Fruit fly (Drosophila melanogaster): ENCODE measurements around the gene CG17625.

The CG17625 gene

dm6 chr3R:22724149-22724973 lies 37.7 kb downstream of the CG17625 start, which contains the start of gene Irp-1A:
Gene Irp-1A (minus strand): TSS chr3R:22724587.
- TF ChIP-seq CG9948 (tag; optimal IDR thresholded peaks at IDR 0.05) (peak; percentile 73), CG8301 (tag; optimal IDR thresholded peaks at IDR 0.05) (peak; percentile 72), CG15710 (tag; optimal IDR thresholded peaks at IDR 0.05) (peak; percentile 67), EcR (GFP tag; optimal IDR thresholded peaks at IDR 0.05) (peak; percentile 86), rn (GFP tag; IDR thresholded peaks at IDR 0.05) (no peak), CG10348 (GFP tag; IDR thresholded peaks at IDR 0.05) (no peak), CG32121 (GFP tag; IDR thresholded peaks at IDR 0.05) (peak; percentile 72; the same call in 1 of the 2 replicates), CG8159 (tag; optimal IDR thresholded peaks at IDR 0.05) (peak; percentile 77), D1 (tag; optimal IDR thresholded peaks at IDR 0.05) (no peak), CG34367 (tag; optimal IDR thresholded peaks at IDR 0.05) (peak; percentile 51), CG17806 (tag; optimal IDR thresholded peaks at IDR 0.05) (peak; percentile 72), fd96Ca (GFP tag; IDR thresholded peaks at IDR 0.05) (no peak), Pif1A (GFP tag; optimal IDR thresholded peaks at IDR 0.05) (peak; percentile 2), CG4496 (GFP tag; IDR thresholded peaks at IDR 0.05) (peak; percentile 48; the same call in 2 of the 3 replicates), Ets98B (GFP tag; IDR thresholded peaks at IDR 0.05) (peak; percentile 71), Snoo (tag; optimal IDR thresholded peaks at IDR 0.05) (peak; percentile 45), CG12605 (GFP tag; IDR thresholded peaks at IDR 0.05) (peak; percentile 86), CG14655 (GFP tag; optimal IDR thresholded peaks at IDR 0.05) (peak; percentile 66), Pif1B (GFP tag; optimal IDR thresholded peaks at IDR 0.05) (peak; percentile 38), gl (tag; optimal IDR thresholded peaks at IDR 0.05) (peak; percentile 12)

- TF ChIP-seq Snoo (tag; optimal IDR thresholded peaks at IDR 0.05) (peak; percentile 1), CG14655 (GFP tag; optimal IDR thresholded peaks at IDR 0.05) (peak; percentile 41), CG4496 (GFP tag; IDR thresholded peaks at IDR 0.05) (0 out of 3 replicates have a peak, but pooled peaks have one; percentile 29), CG8301 (tag; optimal IDR thresholded peaks at IDR 0.05) (no peak), CG15710 (tag; optimal IDR thresholded peaks at IDR 0.05) (peak; percentile 2), CG8159 (tag; optimal IDR thresholded peaks at IDR 0.05) (peak; percentile 25)
Observed at dm6 chr3R:22726031-22726770, 39.6 kb downstream of the CG17625 start, which contains the start of gene RNF220. Gene RNF220 (minus strand): TSS chr3R:22726414.

dm6 chr3R:22726771-22727455 lies 40.3 kb downstream of the CG17625 start, which contains the start of gene CG45049:
Gene CG45049 (plus strand): TSS chr3R:22726967.
- TF ChIP-seq EcR (GFP tag; optimal IDR thresholded peaks at IDR 0.05) (no peak), Pif1A (GFP tag; optimal IDR thresholded peaks at IDR 0.05) (no peak), fd96Ca (GFP tag; IDR thresholded peaks at IDR 0.05) (no peak), CG4496 (GFP tag; IDR thresholded peaks at IDR 0.05) (no peak), Ets98B (GFP tag; IDR thresholded peaks at IDR 0.05) (no peak), CG12605 (GFP tag; IDR thresholded peaks at IDR 0.05) (no peak), CG32121 (GFP tag; IDR thresholded peaks at IDR 0.05) (no peak), rn (GFP tag; IDR thresholded peaks at IDR 0.05) (no peak)

- no peak for TF ChIP-seq fd96Ca (GFP tag; IDR thresholded peaks at IDR 0.05)
Observed at dm6 chr3R:22727456-22727833, 40.8 kb downstream of the CG17625 start.

DNA sequence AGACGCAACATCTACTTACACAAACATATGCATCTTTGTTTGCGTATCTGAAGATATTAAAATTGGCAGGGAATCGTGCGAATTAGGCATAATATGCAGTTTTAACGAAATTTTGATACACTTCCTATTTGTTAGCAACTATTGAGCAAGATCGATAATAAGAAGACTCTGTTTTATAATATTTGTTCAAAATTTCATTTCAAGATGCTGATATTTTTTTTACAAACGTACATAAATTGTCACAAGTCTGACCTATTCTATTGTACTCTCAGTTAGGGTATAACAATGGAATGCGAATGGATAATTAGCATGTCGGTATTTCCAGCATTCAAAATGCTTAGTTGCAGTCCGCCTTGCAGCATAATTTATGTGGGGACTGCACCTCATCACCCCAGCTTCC lies 41.2 kb downstream of the CG17625 start:
- TF ChIP-seq Ets98B (GFP tag; IDR thresholded peaks at IDR 0.05) (peak; percentile 70), CG17806 (tag; optimal IDR thresholded peaks at IDR 0.05) (peak; percentile 27), CG32121 (GFP tag; IDR thresholded peaks at IDR 0.05) (peak; percentile 51; the same call in 1 of the 2 replicates), CG9948 (tag; optimal IDR thresholded peaks at IDR 0.05) (peak; percentile 53), rn (GFP tag; IDR thresholded peaks at IDR 0.05) (0 out of 2 replicates have a peak, but pooled peaks have one; percentile 6), CG8301 (tag; optimal IDR thresholded peaks at IDR 0.05) (peak; percentile 64), Pif1A (GFP tag; optimal IDR thresholded peaks at IDR 0.05) (no peak), CG34367 (tag; optimal IDR thresholded peaks at IDR 0.05) (peak; percentile 31), CG12605 (GFP tag; IDR thresholded peaks at IDR 0.05) (peak; percentile 55; the same call in 1 of the 2 replicates), CG4496 (GFP tag; IDR thresholded peaks at IDR 0.05) (peak; percentile 80), Snoo (tag; optimal IDR thresholded peaks at IDR 0.05) (no peak)

dm6 chr3R:22732995-22733394 lies 46.3 kb downstream of the CG17625 start:
- TF ChIP-seq D1 (tag; optimal IDR thresholded peaks at IDR 0.05) (no peak), CG13204 (GFP tag; optimal IDR thresholded peaks at IDR 0.05) (no peak), Ets98B (GFP tag; IDR thresholded peaks at IDR 0.05) (no peak), Pif1B (GFP tag; optimal IDR thresholded peaks at IDR 0.05) (no peak), CG8159 (tag; optimal IDR thresholded peaks at IDR 0.05) (no peak), CG10348 (GFP tag; IDR thresholded peaks at IDR 0.05) (no peak), CG15710 (tag; optimal IDR thresholded peaks at IDR 0.05) (no peak), rn (GFP tag; IDR thresholded peaks at IDR 0.05) (no peak), EcR (GFP tag; optimal IDR thresholded peaks at IDR 0.05) (no peak), CG14655 (GFP tag; optimal IDR thresholded peaks at IDR 0.05) (no peak), CG17806 (tag; optimal IDR thresholded peaks at IDR 0.05) (no peak), CG34367 (tag; optimal IDR thresholded peaks at IDR 0.05) (no peak)
